Worm (Caenorhabditis elegans) whole organism, L2 larva: ENCODE measurements around the gene pges-2.

Experiments used
- F13H6.1 ChIP-seq: sonication (generic microtip); optimal IDR thresholded peaks from 2 replicates; lab custom pipeline; 2016; ENCODE audit warnings: missing genetic modification characterization, missing compliant biosample characterization
- blmp-1 ChIP-seq: sonication (generic microtip); optimal IDR thresholded peaks from 2 replicates; lab custom pipeline; 2017; ENCODE audit warnings: missing genetic modification characterization, mild to moderate bottlenecking, missing compliant biosample characterization, antibody characterized with exemption, moderate library complexity; ENCODE audit not compliant: insufficient read depth
- elt-3 ChIP-seq: sonication (generic microtip); optimal IDR thresholded peaks from 2 replicates; lab custom pipeline; 2017; ENCODE audit warnings: missing biosample characterization, missing genetic modification characterization
- nhr-237 ChIP-seq: fragments of 150-350 bp; optimal IDR thresholded peaks from 2 replicates; lab custom pipeline; 2014; ENCODE audit warnings: missing biosample characterization, missing genetic modification characterization

- TF ChIP-seq nhr-237 (tag; lab: Kevin White, UChicago): no peak
- TF ChIP-seq elt-3 (tag; lab: Kevin White, UChicago): no peak
- TF ChIP-seq blmp-1: no peak
- no peak for TF ChIP-seq F13H6.1 (tag; lab: Kevin White, UChicago)
Observed at ce11 chrIV:10413828-10414227, 46.2 kb upstream of the pges-2 start, which contains the start of gene R10H10.7.
